Worm (Caenorhabditis elegans) whole organism, dauer: ENCODE results near the gene str-134.

ENCODE experiments used
- unc-62 ChIP-seq: sonication (generic microtip); optimal IDR thresholded peaks from 2 replicates; lab custom pipeline; 2017; ENCODE audit warnings: missing biosample characterization, missing genetic modification reagents, missing genetic modification characterization

The str-134 gene

DNA sequence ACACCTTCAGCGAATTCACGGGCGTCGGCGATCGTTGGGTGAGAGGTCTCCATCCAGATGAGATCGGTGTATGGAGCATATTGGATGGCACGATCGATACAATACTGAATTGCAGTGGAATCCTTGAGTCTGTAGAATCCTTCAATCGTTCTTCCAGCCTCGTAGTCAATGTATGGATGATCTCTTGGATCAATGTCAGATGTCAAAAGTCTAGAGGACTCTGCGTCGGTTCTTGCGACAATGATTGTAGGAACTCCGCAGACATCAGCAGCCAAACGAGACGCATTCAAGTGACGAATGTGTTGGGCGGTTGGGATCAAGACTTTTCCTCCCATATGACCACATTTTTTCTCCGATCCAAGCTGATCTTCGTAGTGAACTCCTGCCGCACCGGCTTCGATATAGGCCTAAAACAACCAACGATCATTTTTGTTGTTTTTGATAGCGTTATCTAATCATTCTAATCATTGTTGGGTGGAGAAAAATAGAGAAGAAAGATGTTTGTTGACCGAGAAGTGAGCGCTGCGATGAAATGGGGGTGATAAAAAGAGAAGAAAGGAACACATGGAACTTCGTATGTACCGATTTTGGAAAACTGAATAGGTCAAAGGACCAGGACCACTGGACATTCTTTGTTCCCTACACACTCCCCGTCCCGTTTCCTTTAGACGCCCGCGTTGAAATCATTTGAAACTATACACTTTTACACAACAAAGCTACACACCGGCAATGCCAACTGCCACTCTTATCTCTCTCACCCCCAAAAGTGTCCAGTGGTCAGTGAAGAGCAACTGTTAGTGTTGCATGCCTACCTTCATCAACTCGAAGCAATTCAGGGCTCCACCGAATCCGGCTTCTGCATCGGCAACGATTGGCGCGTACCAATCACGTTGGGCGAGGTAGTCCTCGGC is 16.6 kb upstream of the str-134 start:
- TF ChIP-seq unc-62, result no peak

DNA sequence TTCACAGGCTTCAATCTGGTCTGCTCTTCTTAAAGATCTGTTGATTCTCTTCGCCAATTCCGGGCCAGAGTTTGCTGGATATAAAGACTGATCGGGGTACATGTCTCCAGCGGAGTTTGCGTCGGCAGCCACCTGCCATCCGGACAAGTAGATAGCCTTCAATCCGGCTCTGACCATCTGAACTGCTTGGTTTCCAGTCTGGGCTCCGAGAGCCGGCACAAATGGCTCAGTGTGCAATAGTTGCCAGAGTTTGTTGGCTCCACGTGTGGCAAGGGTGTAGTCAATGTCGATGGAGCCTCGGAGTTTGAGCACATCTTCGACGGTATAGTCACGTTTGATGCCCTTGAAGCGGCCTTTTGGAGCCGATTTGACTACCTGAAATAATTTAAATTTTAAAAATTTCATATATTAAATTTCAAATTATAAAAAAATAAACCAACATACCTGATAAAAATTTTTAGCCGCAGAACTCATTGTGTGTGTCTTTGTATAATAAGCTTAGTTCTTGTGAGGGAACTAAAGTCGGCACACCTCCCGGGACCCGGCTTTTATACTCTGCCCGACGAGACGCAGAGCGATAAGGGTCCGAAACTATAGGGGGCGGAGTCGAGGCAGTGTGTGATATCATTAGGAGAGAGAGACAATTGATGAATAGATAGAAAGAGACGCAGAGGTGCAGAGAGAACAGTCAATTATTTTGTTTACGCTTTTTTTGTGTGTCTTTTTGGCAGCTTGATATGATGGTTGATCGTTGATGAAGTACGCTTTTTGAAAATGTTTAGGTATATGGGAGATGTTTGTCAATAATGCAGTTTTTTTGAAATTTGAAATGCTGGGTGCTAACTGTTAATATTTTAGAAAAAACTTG is 15.7 kb upstream of the str-134 start, which contains the start of the genes icl-1 and srh-2:
icl-1 (minus strand) TSS at position 521 of the 868 bp plus-strand sequence.
srh-2 (plus strand) TSS at position 818 of the 868 bp plus-strand sequence.
- TF ChIP-seq unc-62, result no peak

DNA sequence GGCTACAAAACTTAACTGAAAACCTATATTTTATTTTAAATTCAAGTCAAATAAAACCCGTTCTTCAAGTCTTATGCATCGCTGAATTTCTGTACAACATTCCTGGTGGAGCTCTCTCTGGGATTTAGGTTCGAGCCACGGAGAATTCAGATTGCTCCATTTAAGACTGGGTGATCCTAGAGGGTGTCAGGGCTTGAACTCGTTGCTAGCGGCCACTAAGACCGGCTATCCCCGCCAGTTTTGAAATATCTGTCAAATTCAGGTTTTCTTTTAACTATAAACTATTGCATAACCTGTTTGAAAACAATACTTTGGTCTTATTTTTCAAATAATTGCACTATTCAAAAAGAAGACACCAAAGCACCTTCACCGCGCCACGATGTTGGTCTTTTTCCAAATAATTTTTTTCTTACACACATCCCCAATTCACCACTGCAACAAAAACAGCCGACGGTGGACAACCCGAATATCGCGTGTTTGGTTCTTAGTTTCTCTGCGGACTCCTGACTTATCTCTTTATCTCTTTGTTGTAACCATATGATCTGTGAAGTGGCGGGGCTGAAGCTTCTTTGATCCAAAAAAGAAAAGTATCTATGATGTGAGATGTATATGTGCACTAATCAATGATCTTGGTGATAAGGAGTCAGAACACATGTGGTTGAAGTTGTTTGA is 14.5 kb upstream of the str-134 start:
- no peak for TF ChIP-seq unc-62

DNA sequence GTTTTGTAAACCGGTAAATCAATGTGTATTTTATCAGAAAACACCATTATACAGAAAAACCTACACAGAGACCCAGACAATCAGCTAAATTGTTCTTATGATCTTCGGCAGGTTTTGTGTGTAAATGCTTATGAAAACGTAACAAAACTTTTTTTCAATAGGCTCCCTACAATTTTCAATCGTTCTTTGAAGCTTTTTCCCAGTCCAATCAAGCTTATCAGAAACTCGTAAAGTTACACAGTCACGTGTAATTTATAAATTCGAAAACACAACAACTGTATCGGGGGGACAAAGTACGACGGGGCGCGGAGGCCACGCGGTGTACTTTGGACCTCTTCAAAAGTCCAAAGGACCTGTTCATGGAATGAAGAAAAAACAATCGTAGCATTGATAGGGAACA is 13.2 kb upstream of the str-134 start:
- TF ChIP-seq unc-62, result no peak

DNA sequence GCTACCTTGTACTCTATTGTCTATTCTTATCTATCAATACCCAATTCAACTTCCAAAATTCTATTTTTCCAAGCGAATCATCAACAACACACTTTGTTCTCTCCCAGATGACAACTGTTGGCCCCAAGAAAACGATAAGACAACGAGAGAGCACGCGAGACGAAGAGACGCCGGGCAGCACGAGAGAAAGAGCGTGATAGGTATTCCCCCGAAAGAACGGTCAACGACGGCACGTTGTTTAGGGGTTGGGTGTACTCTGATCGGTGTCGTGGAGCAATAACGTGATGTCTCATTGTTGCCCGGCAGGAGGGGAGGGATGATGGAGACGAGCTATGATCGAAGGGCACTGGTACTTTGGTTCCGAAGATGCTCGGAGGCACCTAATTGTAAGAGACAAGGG is 12.1 kb upstream of the str-134 start:
- no peak for TF ChIP-seq unc-62

DNA sequence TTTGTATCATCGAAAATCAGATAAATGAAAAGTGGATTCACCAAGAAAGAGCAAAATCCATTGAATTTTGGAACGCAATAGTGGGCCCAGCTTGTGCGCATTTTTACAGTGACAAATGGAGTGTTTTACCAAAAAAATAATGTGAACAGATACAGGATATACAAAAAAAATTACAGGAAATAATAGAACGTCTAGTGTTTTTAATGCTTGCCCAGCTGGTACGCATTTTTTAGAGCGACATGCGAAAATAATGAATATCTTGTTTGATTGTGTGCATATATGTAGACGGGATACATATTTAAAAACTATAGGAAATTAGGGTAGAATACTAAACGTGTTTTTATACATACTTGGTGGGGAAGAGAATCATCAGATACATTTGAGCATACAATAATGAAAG is 7.3 kb upstream of the str-134 start, which contains the start of gene srj-25:
srj-25 (minus strand) TSS at position 101 of the 400 bp plus-strand sequence.
- no peak for TF ChIP-seq unc-62

DNA sequence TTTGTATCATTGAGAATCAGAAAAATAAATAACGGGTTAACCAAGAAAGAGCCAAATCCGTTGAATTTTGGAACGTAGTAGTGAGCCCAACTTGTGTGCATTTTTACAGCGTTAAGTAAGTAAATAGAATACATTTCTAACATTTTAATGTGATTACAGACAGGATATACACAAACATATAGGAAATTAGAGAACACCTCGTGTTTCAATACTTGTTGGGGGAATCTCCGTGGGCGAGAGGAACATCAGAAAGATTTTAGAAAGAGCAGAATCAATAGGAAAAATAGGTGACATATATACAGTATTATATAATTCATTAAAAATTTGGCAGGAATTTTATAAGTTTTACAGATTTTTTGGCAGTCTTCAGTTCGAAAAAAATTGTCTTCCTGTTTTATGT is 4.7 kb upstream of the str-134 start, which contains the start of gene srj-24:
srj-24 (minus strand) TSS at position 101 of the 400 bp plus-strand sequence.
- no peak for TF ChIP-seq unc-62

DNA sequence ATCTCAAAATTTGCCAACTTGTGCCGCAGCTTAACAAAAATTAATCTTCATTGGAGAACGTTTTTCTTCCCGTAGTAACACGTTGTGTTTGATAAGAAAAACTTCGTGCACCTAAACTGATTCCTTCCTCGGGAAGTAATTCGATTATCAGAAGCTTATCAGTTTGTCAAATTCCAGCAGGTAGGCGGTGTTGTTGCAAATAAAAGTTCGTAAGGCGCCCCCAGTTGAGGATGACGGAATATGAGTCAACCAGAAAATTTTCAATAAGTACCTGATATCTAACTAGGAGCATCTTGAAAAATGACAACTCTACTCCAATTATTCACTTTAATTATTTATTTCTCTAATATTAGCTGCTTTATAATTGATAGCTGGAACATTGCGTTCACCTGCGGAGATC is 1.6 kb upstream of the str-134 start, which contains the start of gene C05E4.7:
C05E4.7 (plus strand) TSS at position 301 of the 400 bp plus-strand sequence.
- TF ChIP-seq unc-62, result no peak

DNA sequence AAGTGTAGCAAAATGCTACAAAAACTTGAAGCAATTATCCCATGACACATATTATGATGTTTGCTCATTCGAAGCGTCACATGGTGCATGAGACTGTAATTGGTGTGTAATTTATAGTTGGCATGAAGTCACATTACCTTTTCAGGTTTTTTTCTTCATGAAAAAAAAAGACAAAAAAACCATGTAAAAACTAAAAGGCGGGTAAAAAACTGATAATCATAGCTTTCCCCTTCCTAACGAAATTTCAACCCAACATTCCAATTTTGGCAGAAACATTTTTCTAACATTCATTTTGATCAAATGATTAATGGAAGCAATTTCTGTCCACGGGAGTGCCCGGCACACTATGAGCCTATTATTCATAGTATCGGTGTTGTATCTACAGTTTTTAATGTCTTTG is 4.6 kb downstream of the str-134 start, which contains the start of gene sri-4:
sri-4 (plus strand) TSS at position 301 of the 400 bp plus-strand sequence.
- no peak for TF ChIP-seq unc-62

DNA sequence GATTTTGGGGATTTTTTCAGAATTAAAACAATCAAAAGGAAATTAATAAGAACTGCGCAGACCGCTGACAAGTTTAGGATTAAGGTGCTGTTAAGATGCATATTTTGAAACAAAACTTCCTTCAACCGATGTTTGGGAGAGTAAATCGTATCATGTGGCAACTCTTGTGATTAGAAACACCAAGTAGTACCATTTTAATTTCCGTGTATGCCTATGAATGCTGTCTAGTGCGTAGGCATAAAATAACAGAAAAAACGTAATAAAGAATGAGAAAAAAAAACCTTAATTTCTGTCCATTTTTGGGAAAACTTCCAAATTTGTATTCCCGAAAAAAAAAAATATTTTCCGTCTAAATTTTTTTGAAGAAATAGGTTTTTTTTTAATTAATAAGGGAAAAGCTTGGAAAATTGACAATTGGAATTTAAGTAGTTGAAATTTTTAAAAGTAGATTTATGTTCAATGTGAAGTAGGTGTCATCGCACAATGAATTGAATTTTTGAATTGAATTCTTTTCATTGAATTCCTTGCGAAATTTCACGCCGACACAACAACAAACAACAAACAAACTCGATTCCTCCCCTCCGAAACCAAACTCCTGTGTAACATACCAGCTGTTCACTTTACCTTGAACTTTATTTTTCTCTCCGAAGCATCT is 9.4 kb downstream of the str-134 start, which contains the start of the genes str-262 and srp-1:
str-262 (minus strand) TSS at position 101 of the 655 bp plus-strand sequence.
srp-1 (plus strand) TSS at position 605 of the 655 bp plus-strand sequence.
- TF ChIP-seq unc-62, result no peak

DNA sequence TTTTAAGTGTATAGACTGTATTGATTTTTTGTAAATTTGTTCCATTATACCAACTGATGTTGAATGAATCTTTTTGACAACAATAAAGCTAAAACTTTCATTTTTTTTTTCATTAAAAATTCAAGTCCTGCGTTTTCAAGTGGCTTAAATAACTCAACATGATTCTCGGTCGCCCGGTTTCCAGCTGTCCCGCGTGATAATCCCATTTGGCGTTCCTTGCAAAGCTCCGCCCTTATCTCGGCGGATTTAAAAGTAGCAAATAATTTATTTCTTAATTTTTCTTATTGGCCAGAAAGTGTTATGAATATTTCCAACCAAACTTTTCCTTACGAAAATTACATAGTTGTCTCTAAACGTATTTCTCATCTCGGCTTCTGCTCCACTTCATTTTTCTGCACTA is 12.7 kb downstream of the str-134 start, which contains the start of gene str-20:
str-20 (plus strand) TSS at position 301 of the 400 bp plus-strand sequence.
- TF ChIP-seq unc-62, result no peak

DNA sequence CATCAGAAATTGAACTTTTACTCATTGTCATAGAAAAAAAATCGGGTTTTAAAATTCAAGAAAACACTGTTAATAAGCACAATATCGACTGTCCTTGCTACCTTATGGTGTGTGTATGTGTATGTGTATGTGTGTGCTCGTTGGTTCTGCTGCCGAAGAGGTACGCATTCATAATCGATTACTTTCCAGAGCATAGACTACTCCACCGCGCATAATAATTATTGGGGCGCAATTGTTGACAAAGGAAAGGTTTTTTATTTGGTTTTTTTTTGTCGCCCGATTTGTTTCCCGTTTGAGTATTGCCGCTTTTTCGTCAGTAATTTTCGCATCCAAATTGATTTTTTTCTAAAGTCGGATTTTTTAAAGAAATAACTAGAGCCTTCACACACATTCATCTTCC is 17.8 kb downstream of the str-134 start, which contains the start of gene C05E4.15:
C05E4.15 (minus strand) TSS at position 101 of the 400 bp plus-strand sequence.
- TF ChIP-seq unc-62, result no peak

DNA sequence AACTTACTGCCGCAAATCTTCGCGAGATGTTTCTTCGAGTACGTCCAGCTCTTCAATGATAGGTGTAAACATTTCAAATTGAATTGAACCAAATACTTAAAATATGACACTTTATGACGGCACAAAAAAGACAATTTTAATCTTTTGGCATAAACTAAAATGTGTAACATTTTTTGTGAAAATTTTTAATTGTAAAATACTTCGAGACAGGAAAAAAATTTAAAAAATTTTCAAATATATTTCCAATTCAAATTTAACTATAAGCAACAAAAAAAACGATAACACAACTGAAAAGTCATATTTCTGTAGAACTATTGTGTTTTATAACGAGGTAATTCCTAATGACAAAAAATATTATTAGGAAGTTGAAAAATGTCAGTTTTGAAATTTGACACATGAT is 18.4 kb downstream of the str-134 start, which contains the start of gene C05E4.12:
C05E4.12 (minus strand) TSS at position 101 of the 400 bp plus-strand sequence.
- no peak for TF ChIP-seq unc-62

DNA sequence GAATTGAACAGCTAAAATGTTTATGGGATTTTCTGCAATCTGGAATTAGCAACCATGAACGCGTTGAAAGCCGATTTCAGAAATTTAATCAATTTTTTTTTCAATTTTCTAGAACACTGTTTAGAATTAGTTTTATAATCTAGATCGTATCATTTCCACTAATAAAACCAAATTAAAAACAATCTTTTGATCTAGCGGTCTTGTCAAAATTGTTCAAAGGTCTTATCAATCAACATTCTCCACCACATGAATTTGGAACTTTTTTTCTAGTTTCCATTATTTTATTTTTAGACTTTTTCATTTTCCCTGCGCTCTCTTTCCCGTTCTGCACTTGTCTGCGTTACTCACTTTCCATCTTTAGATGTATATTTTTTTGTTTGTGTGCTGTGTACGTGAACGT is 18.9 kb downstream of the str-134 start, which contains the start of gene srp-2:
srp-2 (plus strand) TSS at position 301 of the 400 bp plus-strand sequence.
- TF ChIP-seq unc-62, result no peak

DNA sequence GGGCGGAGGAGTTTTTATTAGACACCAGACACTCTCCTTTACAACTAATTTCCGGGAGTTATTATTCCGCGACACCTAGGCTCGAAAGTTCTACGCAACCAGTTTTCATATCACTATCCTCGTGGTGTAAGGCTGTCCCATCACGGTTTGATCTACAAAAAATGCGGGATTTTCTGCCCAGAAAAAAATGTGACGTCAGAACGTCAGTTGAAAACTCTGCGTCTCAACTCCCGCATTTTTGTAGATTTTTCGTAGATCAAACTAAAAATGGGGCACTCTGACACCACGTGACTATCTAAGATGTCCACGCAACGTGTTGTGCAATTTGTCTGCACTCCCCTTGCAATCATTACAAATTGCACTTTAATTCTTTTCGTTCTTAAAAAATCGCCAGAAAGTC is 21.3 kb downstream of the str-134 start, which contains the start of gene str-238:
str-238 (plus strand) TSS at position 301 of the 400 bp plus-strand sequence.
- TF ChIP-seq unc-62, result no peak
